Worm (Caenorhabditis elegans): ENCODE results near the gene sec-16A.2.

- TF ChIP-seq lin-35 (GFP tag; optimal IDR thresholded peaks at IDR 0.05), result no peak
- TF ChIP-seq mdl-1 (tag; optimal IDR thresholded peaks at IDR 0.05), result no peak
These were observed 13.6 kb upstream of the sec-16A.2 start for ce11 chrX:8273496-8273895.

All from whole organism, L1 larva.